Worm (Caenorhabditis elegans) whole organism, L1 larva: ENCODE results near the gene str-48.

Experiments
- ceh-82 ChIP-seq, 3 experiments: fragments of 150-350 bp in 1 of 3; sonication (generic microtip) in 2 of 3; optimal IDR thresholded peaks; 2 replicates each; lab custom pipeline; 2014 to 2017; ENCODE audit warnings: missing biosample characterization in 3 of 3, missing genetic modification characterization in 3 of 3
- fkh-4 ChIP-seq: sonication (generic microtip); optimal IDR thresholded peaks from 2 replicates; lab custom pipeline; 2016; ENCODE audit warnings: missing compliant biosample characterization, missing genetic modification characterization, borderline replicate concordance
- mdl-1 ChIP-seq, 2 experiments: fragments of 150-350 bp; optimal IDR thresholded peaks; 2 replicates each; lab custom pipeline; 2014 to 2017; ENCODE audit warnings: missing biosample characterization in 2 of 2, missing genetic modification characterization in 2 of 2, inconsistent platforms in 1 of 2
- nhr-28 ChIP-seq: fragments of 150-350 bp; optimal IDR thresholded peaks from 2 replicates; lab custom pipeline; 2014; ENCODE audit warnings: missing biosample characterization, missing genetic modification characterization

DNA sequence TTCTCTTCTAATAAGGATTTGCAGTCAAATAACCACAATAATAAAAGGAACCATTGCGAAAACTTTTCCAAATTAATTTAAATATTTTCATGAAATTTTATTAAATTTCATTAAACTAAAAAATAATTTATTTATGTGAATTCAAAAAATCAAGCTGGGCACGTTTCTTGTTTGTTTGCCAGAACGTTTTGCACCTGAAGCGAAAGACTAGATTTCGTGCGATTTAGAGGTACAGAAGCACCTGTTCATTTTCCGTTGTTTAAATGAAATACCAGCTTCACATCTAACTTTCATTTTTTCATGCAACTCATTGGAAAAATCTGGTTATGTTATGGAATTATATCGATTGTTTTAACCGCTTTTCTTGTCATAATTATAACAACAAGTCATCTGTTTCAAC is 49.7 kb upstream of the str-48 start, which contains the start of gene srg-48:
- TF ChIP-seq fkh-4 (tag; lab: Kevin White, UChicago) (no peak), mdl-1 (tag; optimal IDR thresholded peaks at IDR 0.05; lab: Kevin White, UChicago) (no peak), ceh-82 (tag; optimal IDR thresholded peaks at IDR 0.05; lab: Kevin White, UChicago) (no peak), nhr-28 (tag; lab: Kevin White, UChicago) (no peak)
